Fruit fly (Drosophila melanogaster) Kc167 (cell line): ENCODE measurements around the gene obst-E.

ENCODE experiments used
- Myc ChIP-seq: fragments of >200 bp; optimal IDR thresholded peaks from 2 replicates; lab custom pipeline; 2017; ENCODE audit warnings: missing external identifiers
- Sin3A ChIP-seq: fragments of >200 bp; optimal IDR thresholded peaks from 2 replicates; lab custom pipeline; 2018; ENCODE audit warnings: missing external identifiers
- h ChIP-seq: fragments of >200 bp; optimal IDR thresholded peaks from 3 replicates; lab custom pipeline; 2018; ENCODE audit warnings: missing external identifiers
- insv ChIP-seq: fragments of >200 bp; optimal IDR thresholded peaks from 3 replicates; lab custom pipeline; 2018; ENCODE audit warnings: missing external identifiers
- psq ChIP-seq: fragments of >200 bp; optimal IDR thresholded peaks from 2 replicates; lab custom pipeline; 2017; ENCODE audit warnings: missing external identifiers
- ttk ChIP-seq: sonication (Bioruptor generic); optimal IDR thresholded peaks from 2 replicates; lab custom pipeline; 2017; ENCODE audit warnings: missing external identifiers

DNA sequence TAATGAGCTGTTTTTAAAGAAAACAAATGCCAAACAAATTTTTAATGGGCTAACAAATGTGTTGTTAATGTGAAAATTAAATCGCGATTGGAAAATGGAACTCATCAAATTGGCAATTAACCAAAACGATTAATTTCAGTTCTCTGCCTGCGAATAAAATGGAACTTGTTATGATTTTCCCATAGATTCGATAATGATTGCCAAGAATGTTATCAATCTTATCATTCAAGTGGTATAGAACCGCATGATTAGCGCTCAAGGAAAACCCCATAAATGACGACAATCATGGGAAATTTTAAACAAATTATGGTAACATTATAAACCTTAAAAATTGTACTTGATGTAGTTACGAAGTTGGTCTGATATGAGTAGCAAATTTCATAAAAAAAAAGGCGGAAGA is 32.7 kb upstream of the obst-E start:
- TF ChIP-seq psq (lab: Kevin White, UChicago) (no peak), h (lab: Kevin White, UChicago) (no peak), ttk (lab: Kevin White, UChicago) (no peak), Myc (lab: Kevin White, UChicago) (no peak), Sin3A (lab: Kevin White, UChicago) (no peak), insv (lab: Kevin White, UChicago) (no peak)
